Worm (Caenorhabditis elegans) whole organism, L3 larva: ENCODE measurements around the gene srw-77.

Source experiments
- ceh-82 ChIP-seq: fragments of 150-350 bp; optimal IDR thresholded peaks from 2 replicates; lab custom pipeline; 2014; ENCODE audit warnings: missing biosample characterization, missing genetic modification characterization
- egl-27 ChIP-seq: sonication (generic microtip); optimal IDR thresholded peaks from 4 replicates; lab custom pipeline; 2017; ENCODE audit warnings: missing biosample characterization, missing genetic modification reagents, missing genetic modification characterization
- elt-2 ChIP-seq: sonication (generic microtip); optimal IDR thresholded peaks from 2 replicates; lab custom pipeline; 2016; ENCODE audit warnings: missing genetic modification reagents, mild to moderate bottlenecking, missing genetic modification characterization, missing compliant biosample characterization
- mdl-1 ChIP-seq: fragments of 150-350 bp; optimal IDR thresholded peaks from 2 replicates; lab custom pipeline; 2014; ENCODE audit warnings: missing biosample characterization, missing genetic modification characterization
- nhr-11 ChIP-seq: fragments of 150-350 bp; optimal IDR thresholded peaks from 2 replicates; lab custom pipeline; 2014; ENCODE audit warnings: missing biosample characterization, missing genetic modification characterization
- nhr-12 ChIP-seq: fragments of 150-350 bp; optimal IDR thresholded peaks from 2 replicates; lab custom pipeline; 2014; ENCODE audit warnings: missing biosample characterization, missing genetic modification characterization
- nhr-23 ChIP-seq: fragments of 150-350 bp; optimal IDR thresholded peaks from 2 replicates; lab custom pipeline; 2014; ENCODE audit warnings: missing biosample characterization, missing genetic modification reagents, missing genetic modification characterization
- pha-4 ChIP-seq: fragments of 150-350 bp; optimal IDR thresholded peaks from 2 replicates; lab custom pipeline; 2014; ENCODE audit warnings: missing biosample characterization, missing genetic modification reagents, missing genetic modification characterization
- pqm-1 ChIP-seq: fragments of 150-350 bp; optimal IDR thresholded peaks from 2 replicates; lab custom pipeline; 2017; ENCODE audit warnings: missing biosample characterization, missing genetic modification characterization, inconsistent platforms
- skn-1 ChIP-seq: fragments of 150-350 bp; optimal IDR thresholded peaks from 2 replicates; lab custom pipeline; 2014; ENCODE audit warnings: missing biosample characterization, missing genetic modification characterization
- unc-62 ChIP-seq: fragments of 150-350 bp; sonication (generic microtip); optimal IDR thresholded peaks from 4 replicates; lab custom pipeline; 2014; ENCODE audit warnings: missing biosample characterization, missing genetic modification reagents, missing genetic modification characterization

DNA sequence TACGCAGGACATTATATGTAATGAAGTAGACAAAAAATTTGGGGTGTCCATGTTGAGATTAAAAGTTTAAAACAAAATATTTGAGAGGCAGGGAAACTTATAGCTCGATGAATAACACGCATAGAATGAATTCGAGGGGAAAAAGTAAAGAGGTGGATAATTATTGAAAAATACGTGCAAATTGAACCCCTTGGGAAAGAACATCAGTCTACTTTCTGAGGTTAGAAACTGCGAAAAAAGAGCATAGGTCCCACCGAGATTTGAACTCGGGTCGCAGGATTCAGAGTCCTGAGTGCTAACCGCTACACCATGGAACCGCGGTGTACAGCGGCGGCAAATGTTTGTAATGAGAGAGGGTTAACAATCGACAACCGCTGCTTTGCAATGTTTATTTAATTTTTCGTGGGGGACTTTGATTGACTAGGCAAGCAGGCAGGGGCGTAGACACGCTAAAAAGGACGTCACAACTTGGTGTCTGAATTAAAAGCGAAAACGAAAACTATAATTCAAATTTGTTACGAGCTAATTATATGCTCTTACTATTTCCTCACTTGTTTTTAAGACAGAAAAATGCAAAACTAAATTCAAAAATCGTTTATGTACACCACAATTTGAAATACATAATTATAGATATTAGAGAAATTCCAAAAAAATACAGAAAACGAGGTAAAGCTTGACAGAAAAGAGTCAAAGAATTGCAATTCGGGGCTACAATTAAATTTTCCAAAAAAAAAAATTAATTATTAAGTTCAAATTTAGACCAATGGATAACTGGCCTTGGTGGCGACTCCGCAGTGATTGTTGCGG, 51.3 kb downstream of the srw-77 start, which contains the start of gene srh-269:
- no peak for TF ChIP-seq unc-62
- TF ChIP-seq nhr-23 (tag; lab: Kevin White, UChicago): no peak
- TF ChIP-seq skn-1 (tag; lab: Kevin White, UChicago): no peak
- no peak for TF ChIP-seq ceh-82 (tag; lab: Kevin White, UChicago)
- no peak for TF ChIP-seq nhr-12
- no peak for TF ChIP-seq pha-4 (tag; lab: Kevin White, UChicago)
- peak; percentile 33 for TF ChIP-seq egl-27 (tag; lab: Kevin White, UChicago)
- TF ChIP-seq elt-2: peak; percentile 61
- no peak for TF ChIP-seq mdl-1
- no peak for TF ChIP-seq nhr-11
- TF ChIP-seq pqm-1 (tag; lab: Kevin White, UChicago): peak; percentile 32
